Fruit fly (Drosophila melanogaster) whole organism, embryonic: ENCODE data around the gene Atg14.

Experiments
- Ada2b ChIP-seq: fragments of 200-800 bp; sonication (Bioruptor generic); IDR thresholded peaks from 2 replicates; pipeline ENCODE4 v1.3.6; 2022; ENCODE audit warnings: missing biosample characterization, missing genetic modification characterization
- BEAF-32 ChIP-seq: fragments of 200-800 bp; sonication (Bioruptor generic); optimal IDR thresholded peaks from 3 replicates; lab custom pipeline; 2017; ENCODE audit warnings: missing biosample characterization, missing genetic modification characterization, mild to moderate bottlenecking, moderate library complexity, missing genetic modification reagents
- Bgb ChIP-seq: fragments of 200-800 bp; sonication (Bioruptor generic); IDR thresholded peaks from 2 replicates; pipeline ENCODE4 v1.3.6; 2022; ENCODE audit warnings: missing biosample characterization, missing genetic modification characterization; ENCODE audit not compliant: partially characterized antibody
- CG11723 ChIP-seq: fragments of 200-800 bp; sonication (Bioruptor generic); optimal IDR thresholded peaks from 2 replicates; lab custom pipeline; 2017; ENCODE audit warnings: missing biosample characterization, mild to moderate bottlenecking, missing genetic modification characterization
- CG1233 ChIP-seq: fragments of 200-800 bp; sonication (Bioruptor generic); optimal IDR thresholded peaks from 4 replicates; lab custom pipeline; 2018; ENCODE audit warnings: missing biosample characterization, mild to moderate bottlenecking, missing genetic modification characterization
- CG13287 ChIP-seq: fragments of 200-800 bp; sonication (Bioruptor generic); IDR thresholded peaks from 2 replicates; pipeline ENCODE4 v1.3.6; 2022; ENCODE audit warnings: missing biosample characterization, missing genetic modification characterization; ENCODE audit not compliant: partially characterized antibody
- CG13296 ChIP-seq: fragments of 200-800 bp; sonication (Bioruptor generic); optimal IDR thresholded peaks from 3 replicates; lab custom pipeline; 2018; ENCODE audit warnings: missing biosample characterization, mild to moderate bottlenecking, missing genetic modification characterization
- CG15479 ChIP-seq: fragments of 200-800 bp; sonication (Bioruptor generic); optimal IDR thresholded peaks from 3 replicates; lab custom pipeline; 2019; ENCODE audit warnings: missing biosample characterization, mild to moderate bottlenecking, missing genetic modification characterization, moderate library complexity
- CG15601 ChIP-seq: fragments of 200-800 bp; sonication (Bioruptor generic); optimal IDR thresholded peaks from 3 replicates; lab custom pipeline; 2019; ENCODE audit warnings: missing biosample characterization, mild to moderate bottlenecking, missing genetic modification characterization, moderate library complexity
- CG17328 ChIP-seq: fragments of 200-800 bp; sonication (Bioruptor generic); IDR thresholded peaks from 2 replicates; pipeline ENCODE4 v1.3.6; 2022; ENCODE audit warnings: missing biosample characterization, missing genetic modification characterization
- CG17802 ChIP-seq: fragments of 200-800 bp; sonication (Bioruptor generic); optimal IDR thresholded peaks from 2 replicates; lab custom pipeline; 2018; ENCODE audit warnings: missing biosample characterization, mild to moderate bottlenecking, missing genetic modification characterization, moderate library complexity
- CG18764 ChIP-seq: fragments of 200-800 bp; sonication (Bioruptor generic); optimal IDR thresholded peaks from 3 replicates; lab custom pipeline; 2016; ENCODE audit warnings: missing biosample characterization, missing genetic modification characterization
- CG2889 ChIP-seq: fragments of 200-800 bp; sonication (Bioruptor generic); IDR thresholded peaks from 3 replicates; pipeline ENCODE4 v1.3.6; 2022; ENCODE audit warnings: missing biosample characterization, missing genetic modification characterization
- CG3065 ChIP-seq: fragments of 200-800 bp; sonication (Bioruptor generic); optimal IDR thresholded peaks from 2 replicates; lab custom pipeline; 2016; ENCODE audit warnings: missing biosample characterization, missing genetic modification characterization
- CG31441 ChIP-seq: fragments of 200-800 bp; sonication (Bioruptor generic); IDR thresholded peaks from 2 replicates; pipeline ENCODE4 v1.3.6; 2022; ENCODE audit warnings: missing biosample characterization, missing genetic modification characterization
- CG3838 ChIP-seq: fragments of 200-800 bp; sonication (Bioruptor generic); optimal IDR thresholded peaks from 3 replicates; lab custom pipeline; 2016; ENCODE audit warnings: missing biosample characterization, missing genetic modification characterization
- CG3995 ChIP-seq: fragments of 200-800 bp; sonication (Bioruptor generic); optimal IDR thresholded peaks from 3 replicates; lab custom pipeline; 2016; ENCODE audit warnings: missing biosample characterization, missing genetic modification characterization
- CG4360 ChIP-seq: fragments of 200-800 bp; sonication (Bioruptor generic); IDR thresholded peaks from 2 replicates; pipeline ENCODE4 v1.3.6; 2022; ENCODE audit warnings: missing biosample characterization, missing genetic modification characterization
- CG6654 ChIP-seq: fragments of 200-800 bp; sonication (Bioruptor generic); optimal IDR thresholded peaks from 2 replicates; lab custom pipeline; 2017; ENCODE audit warnings: missing biosample characterization, mild to moderate bottlenecking, missing genetic modification characterization
- CG8089 ChIP-seq: fragments of 200-800 bp; sonication (Bioruptor generic); optimal IDR thresholded peaks from 3 replicates; lab custom pipeline; 2016; ENCODE audit warnings: missing biosample characterization, missing genetic modification characterization
- CG8944 ChIP-seq: fragments of 200-800 bp; sonication (Bioruptor generic); optimal IDR thresholded peaks from 3 replicates; lab custom pipeline; 2016; ENCODE audit warnings: missing biosample characterization, missing genetic modification characterization
- E2f1 ChIP-seq: fragments of 200-800 bp; sonication (Bioruptor generic); IDR thresholded peaks from 2 replicates; pipeline ENCODE4 v1.3.6; 2022; ENCODE audit warnings: missing biosample characterization, missing genetic modification characterization
- Elba2 ChIP-seq: fragments of 200-800 bp; sonication (Bioruptor generic); optimal IDR thresholded peaks from 3 replicates; lab custom pipeline; 2016; ENCODE audit warnings: missing biosample characterization, missing genetic modification characterization
- Fer1 ChIP-seq: fragments of 200-800 bp; sonication (Bioruptor generic); optimal IDR thresholded peaks from 2 replicates; lab custom pipeline; 2017; ENCODE audit warnings: missing biosample characterization, mild to moderate bottlenecking, missing genetic modification characterization
- HLH4C ChIP-seq: fragments of 200-800 bp; sonication (Bioruptor generic); IDR thresholded peaks from 3 replicates; pipeline ENCODE4 v1.3.6; 2022; ENCODE audit warnings: missing biosample characterization, missing genetic modification characterization; ENCODE audit not compliant: partially characterized antibody
- Hey ChIP-seq: fragments of 200-800 bp; sonication (Bioruptor generic); optimal IDR thresholded peaks from 3 replicates; lab custom pipeline; 2018; ENCODE audit warnings: missing biosample characterization, mild to moderate bottlenecking, missing genetic modification characterization
- Med ChIP-seq: fragments of 200-800 bp; sonication (Bioruptor generic); peaks from one replicate; lab custom pipeline; 2016; ENCODE audit warnings: missing biosample characterization, missing genetic modification characterization, mild to moderate bottlenecking, inconsistent platforms, moderate library complexity
- NC2α ChIP-seq: fragments of 200-800 bp; sonication (Bioruptor generic); optimal IDR thresholded peaks from 2 replicates; lab custom pipeline; 2016; ENCODE audit warnings: missing biosample characterization, missing genetic modification characterization
- NK7.1 ChIP-seq: fragments of 200-800 bp; sonication (Bioruptor generic); optimal IDR thresholded peaks from 3 replicates; lab custom pipeline; 2016; ENCODE audit warnings: missing biosample characterization, missing genetic modification characterization
- Pdp1 ChIP-seq, 2 experiments: fragments of 200-800 bp; sonication (Bioruptor generic); optimal IDR thresholded peaks; 3 replicates each; lab custom pipeline; 2016; ENCODE audit warnings: missing biosample characterization in 2 of 2, missing genetic modification characterization in 2 of 2, mild to moderate bottlenecking in 1 of 2, moderate library complexity in 1 of 2
- Rfx ChIP-seq: fragments of 200-800 bp; sonication (Bioruptor generic); IDR thresholded peaks from 2 replicates; pipeline ENCODE4 v1.3.6; 2022; ENCODE audit warnings: missing biosample characterization, missing genetic modification characterization
- ac ChIP-seq: fragments of 200-800 bp; sonication (Bioruptor generic); optimal IDR thresholded peaks from 3 replicates; lab custom pipeline; 2017; ENCODE audit warnings: missing biosample characterization, mild to moderate bottlenecking, missing genetic modification characterization
- amos ChIP-seq: fragments of 200-800 bp; sonication (Bioruptor generic); IDR thresholded peaks from 2 replicates; pipeline ENCODE4 v1.3.6; 2022; ENCODE audit warnings: missing biosample characterization, missing genetic modification characterization; ENCODE audit not compliant: partially characterized antibody
- bcd ChIP-seq: fragments of 200-800 bp; sonication (Bioruptor generic); optimal IDR thresholded peaks from 2 replicates; lab custom pipeline; 2017; ENCODE audit warnings: missing biosample characterization, mild to moderate bottlenecking, missing genetic modification characterization
- corto ChIP-seq: fragments of 200-800 bp; sonication (Bioruptor generic); optimal IDR thresholded peaks from 2 replicates; lab custom pipeline; 2016; ENCODE audit warnings: missing biosample characterization, mild to moderate bottlenecking, missing genetic modification characterization, moderate library complexity
- da ChIP-seq: fragments of 200-800 bp; sonication (Bioruptor generic); optimal IDR thresholded peaks from 2 replicates; lab custom pipeline; 2016; ENCODE audit warnings: missing biosample characterization, missing genetic modification characterization
- disco-r ChIP-seq: fragments of 200-800 bp; sonication (Bioruptor generic); optimal IDR thresholded peaks from 2 replicates; lab custom pipeline; 2016; ENCODE audit warnings: missing biosample characterization, missing genetic modification characterization
- ewg ChIP-seq: fragments of 200-800 bp; sonication (Bioruptor generic); optimal IDR thresholded peaks from 3 replicates; lab custom pipeline; 2017; ENCODE audit warnings: mild to moderate bottlenecking, missing biosample characterization, missing genetic modification reagents, missing genetic modification characterization
- ham ChIP-seq: fragments of 200-800 bp; sonication (Bioruptor generic); IDR thresholded peaks from 2 replicates; pipeline ENCODE4 v1.3.6; 2022; ENCODE audit warnings: missing biosample characterization, missing genetic modification characterization
- hbn ChIP-seq: fragments of 200-800 bp; sonication (Bioruptor generic); IDR thresholded peaks from 2 replicates; pipeline ENCODE4 v1.3.6; 2022; ENCODE audit warnings: missing biosample characterization, missing genetic modification characterization; ENCODE audit not compliant: partially characterized antibody
- hkb ChIP-seq, 2 experiments: fragments of 200-800 bp in 1 of 2; fragments of >200 bp in 1 of 2; sonication (Bioruptor generic) in 1 of 2; IDR thresholded peaks in 1 of 2; optimal IDR thresholded peaks in 1 of 2; 2 replicates each; pipeline versions ENCODE4 v1.3.6 to Lab custom; 2017 to 2022; ENCODE audit warnings: missing biosample characterization in 1 of 2, missing genetic modification characterization in 1 of 2
- kay ChIP-seq: fragments of 200-800 bp; sonication (Bioruptor generic); optimal IDR thresholded peaks from 2 replicates; lab custom pipeline; 2016; ENCODE audit warnings: missing biosample characterization, missing genetic modification characterization
- ken ChIP-seq: fragments of 200-800 bp; sonication (Bioruptor generic); IDR thresholded peaks from 3 replicates; pipeline ENCODE4 v1.3.6; 2022; ENCODE audit warnings: missing biosample characterization, missing genetic modification characterization
- kni ChIP-seq: fragments of 200-800 bp; sonication (Bioruptor generic); optimal IDR thresholded peaks from 3 replicates; lab custom pipeline; 2017; ENCODE audit warnings: mild to moderate bottlenecking, missing biosample characterization, missing genetic modification reagents, missing genetic modification characterization
- odd ChIP-seq: fragments of 200-800 bp; sonication (Bioruptor generic); optimal IDR thresholded peaks from 2 replicates; lab custom pipeline; 2017; ENCODE audit warnings: missing biosample characterization, mild to moderate bottlenecking, missing genetic modification characterization
- psq ChIP-seq: fragments of 200-800 bp; sonication (Bioruptor generic); optimal IDR thresholded peaks from 2 replicates; lab custom pipeline; 2017; ENCODE audit warnings: missing biosample characterization, missing genetic modification characterization
- shn ChIP-seq: fragments of 200-800 bp; sonication (Bioruptor generic); optimal IDR thresholded peaks from 3 replicates; lab custom pipeline; 2016; ENCODE audit warnings: missing biosample characterization, missing genetic modification characterization
- slou ChIP-seq: fragments of 200-800 bp; sonication (Bioruptor generic); optimal IDR thresholded peaks from 3 replicates; lab custom pipeline; 2016; ENCODE audit warnings: missing biosample characterization, missing genetic modification characterization
- tio ChIP-seq: fragments of 200-800 bp; sonication (Bioruptor generic); optimal IDR thresholded peaks from 2 replicates; lab custom pipeline; 2017; ENCODE audit warnings: missing biosample characterization, missing genetic modification characterization, inconsistent platforms

Gene Atg14

dm6 chr3R:29130902-29131621 lies 14.9 kb downstream of the Atg14 start, which contains the start of the genes dgt6 and Vha100-1 (continued):
- no peak for TF ChIP-seq Fer1 (GFP tag; lab: Kevin White, UChicago)
- no peak for TF ChIP-seq slou (GFP tag; lab: Kevin White, UChicago)
- TF ChIP-seq E2f1 (GFP tag; lab: Robert Waterston, UW): no peak
- TF ChIP-seq amos (GFP tag; lab: Robert Waterston, UW): no peak
- TF ChIP-seq CG15601: no peak
- no peak for TF ChIP-seq ken (GFP tag; lab: Robert Waterston, UW)
- no peak for TF ChIP-seq disco-r
- peak; percentile 4 for TF ChIP-seq CG8944 (GFP tag; lab: Kevin White, UChicago)
- no peak for TF ChIP-seq CG13296
- no peak for TF ChIP-seq Bgb (GFP tag; lab: Robert Waterston, UW)
- TF ChIP-seq NK7.1 (GFP tag; lab: Kevin White, UChicago): no peak
- no peak for TF ChIP-seq ham
- TF ChIP-seq CG31441: no peak
- TF ChIP-seq hkb (optimal IDR thresholded peaks at IDR 0.05; lab: Kevin White, UChicago): no peak
- no peak for TF ChIP-seq hkb (GFP tag; IDR thresholded peaks at IDR 0.05; lab: Robert Waterston, UW)
- TF ChIP-seq Ada2b (GFP tag; lab: Robert Waterston, UW): no peak
- no peak for TF ChIP-seq CG2889
- TF ChIP-seq tio (GFP tag; lab: Kevin White, UChicago): no peak
- no peak for TF ChIP-seq ac (GFP tag; lab: Kevin White, UChicago)
- no peak for TF ChIP-seq CG18764 (GFP tag; lab: Kevin White, UChicago)
- TF ChIP-seq corto: no peak
- TF ChIP-seq CG11723 (GFP tag; lab: Kevin White, UChicago): no peak
- peak; percentile 13 for TF ChIP-seq CG3995
- no peak for TF ChIP-seq HLH4C
- no peak for TF ChIP-seq kni (GFP tag; lab: Kevin White, UChicago)
- peak; percentile 38 for TF ChIP-seq BEAF-32 (GFP tag; lab: Kevin White, UChicago)
- TF ChIP-seq Elba2 (GFP tag; lab: Kevin White, UChicago): peak; percentile 11
- TF ChIP-seq CG3065: no peak
- no peak for TF ChIP-seq ewg (GFP tag; lab: Kevin White, UChicago)
- no peak for TF ChIP-seq shn (GFP tag; lab: Kevin White, UChicago)
- TF ChIP-seq Rfx (GFP tag; lab: Robert Waterston, UW): 0 out of 2 replicates have a peak, but pooled peaks have one; percentile 8
- TF ChIP-seq da (GFP tag; lab: Kevin White, UChicago): no peak
- no peak for TF ChIP-seq CG3838 (GFP tag; lab: Kevin White, UChicago)
- no peak for TF ChIP-seq bcd (GFP tag; lab: Kevin White, UChicago)
- TF ChIP-seq CG17328 (GFP tag; lab: Robert Waterston, UW): no peak
- peak; percentile 26 for TF ChIP-seq kay (GFP tag; lab: Kevin White, UChicago)
- TF ChIP-seq psq (GFP tag; lab: Kevin White, UChicago): no peak
- no peak for TF ChIP-seq CG6654 (GFP tag; lab: Kevin White, UChicago)
- no peak for TF ChIP-seq Hey
- TF ChIP-seq NC2α (GFP tag; lab: Kevin White, UChicago): no peak
- no peak for TF ChIP-seq CG8089 (GFP tag; lab: Kevin White, UChicago)
- peak; percentile 58; the same call in 1 of the 2 replicates for TF ChIP-seq CG13287
- peak in 1 of 2 experiments; percentile 61 for TF ChIP-seq Pdp1 (GFP tag; optimal IDR thresholded peaks at IDR 0.05; lab: Kevin White, UChicago)
- TF ChIP-seq CG17802: peak; percentile 51
- no peak for TF ChIP-seq hbn
- TF ChIP-seq CG4360 (GFP tag; lab: Robert Waterston, UW): peak; percentile 80
- TF ChIP-seq CG1233: no peak
- TF ChIP-seq CG15479 (GFP tag; lab: Kevin White, UChicago): no peak
- TF ChIP-seq odd: no peak
- TF ChIP-seq Med (GFP tag; lab: Kevin White, UChicago): peak; percentile 74
